Worm (Caenorhabditis elegans) whole organism, L1 larva: ENCODE measurements around the gene chk-1.

Source experiments
- ceh-88 ChIP-seq: fragments of 200-800 bp; sonication (Bioruptor generic); IDR thresholded peaks from 2 replicates; pipeline ENCODE4 v1.3.6; 2022; ENCODE audit warnings: missing genetic modification characterization, missing compliant biosample characterization
- nhr-12 ChIP-seq: sonication (generic microtip); optimal IDR thresholded peaks from 2 replicates; lab custom pipeline; 2017; ENCODE audit warnings: missing biosample characterization, missing genetic modification characterization
- nhr-237 ChIP-seq: fragments of 150-350 bp; optimal IDR thresholded peaks from 2 replicates; lab custom pipeline; 2014; ENCODE audit warnings: missing biosample characterization, missing genetic modification characterization
- nhr-77 ChIP-seq: fragments of 150-350 bp; optimal IDR thresholded peaks from 2 replicates; lab custom pipeline; 2014; ENCODE audit warnings: missing biosample characterization, missing genetic modification characterization
- nhr-85 ChIP-seq: sonication (generic microtip); peaks from one replicate; lab custom pipeline; 2016; ENCODE audit warnings: missing genetic modification characterization, inconsistent platforms, missing compliant biosample characterization

ce11 chrV:3715488-3716019 lies 43.7 kb downstream of the chk-1 start, which contains the start of gene nrsn-1:
- no peak for TF ChIP-seq nhr-237 (tag; lab: Kevin White, UChicago)
- TF ChIP-seq ceh-88 (GFP tag; lab: Robert Waterston, UW) = no peak
- TF ChIP-seq nhr-12 (tag; lab: Kevin White, UChicago) = no peak
- TF ChIP-seq nhr-85 = no peak
- TF ChIP-seq nhr-77 (tag; lab: Kevin White, UChicago) = no peak
